Fruit fly (Drosophila melanogaster) whole organism, embryonic: Measurements from ENCODE around the gene CG5909.

Experiments
- ATbp ChIP-seq: fragments of 200-800 bp; sonication (Bioruptor generic); optimal IDR thresholded peaks from 2 replicates; lab custom pipeline; 2017; ENCODE audit warnings: missing biosample characterization, mild to moderate bottlenecking, missing genetic modification characterization, missing genetic modification reagents
- Adf1 ChIP-seq: fragments of 200-800 bp; sonication (Bioruptor generic); IDR thresholded peaks from 2 replicates; pipeline ENCODE4 v1.3.6; 2022; ENCODE audit warnings: missing biosample characterization, missing genetic modification characterization
- Asciz ChIP-seq: fragments of 200-800 bp; sonication (Bioruptor generic); optimal IDR thresholded peaks from 2 replicates; lab custom pipeline; 2017; ENCODE audit warnings: missing biosample characterization, mild to moderate bottlenecking, missing genetic modification characterization, missing genetic modification reagents
- CG11695 ChIP-seq: fragments of 200-800 bp; sonication (Bioruptor generic); IDR thresholded peaks from 3 replicates; pipeline ENCODE4 v1.3.6; 2022; ENCODE audit warnings: missing biosample characterization, missing genetic modification characterization
- CG12299 ChIP-seq: fragments of 200-800 bp; sonication (Bioruptor generic); optimal IDR thresholded peaks from 2 replicates; lab custom pipeline; 2018; ENCODE audit warnings: missing biosample characterization, mild to moderate bottlenecking, missing genetic modification characterization
- CG1603 ChIP-seq: fragments of 200-800 bp; sonication (Bioruptor generic); optimal IDR thresholded peaks from 2 replicates; lab custom pipeline; 2019; ENCODE audit warnings: missing biosample characterization, mild to moderate bottlenecking, missing genetic modification characterization, moderate library complexity
- CG2678 ChIP-seq: fragments of 200-800 bp; sonication (Bioruptor generic); optimal IDR thresholded peaks from 3 replicates; lab custom pipeline; 2019; ENCODE audit warnings: missing biosample characterization, mild to moderate bottlenecking, missing genetic modification characterization, moderate library complexity
- CG4404 ChIP-seq: fragments of 200-800 bp; sonication (Bioruptor generic); IDR thresholded peaks from 2 replicates; pipeline ENCODE4 v1.3.6; 2022; ENCODE audit warnings: missing biosample characterization, missing genetic modification characterization
- CG6654 ChIP-seq: fragments of 200-800 bp; sonication (Bioruptor generic); optimal IDR thresholded peaks from 2 replicates; lab custom pipeline; 2017; ENCODE audit warnings: missing biosample characterization, mild to moderate bottlenecking, missing genetic modification characterization
- CG9437 ChIP-seq: fragments of 200-800 bp; sonication (Bioruptor generic); optimal IDR thresholded peaks from 2 replicates; lab custom pipeline; 2018; ENCODE audit warnings: missing biosample characterization, mild to moderate bottlenecking, missing genetic modification characterization
- CG9609 ChIP-seq: fragments of 200-800 bp; sonication (Bioruptor generic); optimal IDR thresholded peaks from 3 replicates; lab custom pipeline; 2016; ENCODE audit warnings: missing biosample characterization, missing genetic modification characterization
- Chrac-16 ChIP-seq: fragments of 200-800 bp; sonication (Bioruptor generic); optimal IDR thresholded peaks from 3 replicates; lab custom pipeline; 2016; ENCODE audit warnings: missing biosample characterization, missing genetic modification characterization
- Deaf1 ChIP-seq: fragments of 200-800 bp; optimal IDR thresholded peaks from 3 replicates; lab custom pipeline; 2019; ENCODE audit warnings: missing biosample characterization, mild to moderate bottlenecking, missing genetic modification characterization, moderate library complexity
- H15 ChIP-seq: fragments of 200-800 bp; sonication (Bioruptor generic); IDR thresholded peaks from 3 replicates; pipeline ENCODE4 v1.3.6; 2022; ENCODE audit warnings: missing biosample characterization, missing genetic modification characterization
- HHEX ChIP-seq: fragments of 200-800 bp; sonication (Bioruptor generic); optimal IDR thresholded peaks from 3 replicates; lab custom pipeline; 2017; ENCODE audit warnings: missing biosample characterization, mild to moderate bottlenecking, missing genetic modification characterization, missing genetic modification reagents
- Hey ChIP-seq: fragments of 200-800 bp; sonication (Bioruptor generic); optimal IDR thresholded peaks from 3 replicates; lab custom pipeline; 2018; ENCODE audit warnings: missing biosample characterization, mild to moderate bottlenecking, missing genetic modification characterization
- Lpt ChIP-seq: fragments of >200 bp; optimal IDR thresholded peaks from 2 replicates; lab custom pipeline; 2018; ENCODE audit warnings: missing biosample characterization, missing genetic modification characterization
- Med ChIP-seq: fragments of 200-800 bp; sonication (Bioruptor generic); peaks from one replicate; lab custom pipeline; 2016; ENCODE audit warnings: missing biosample characterization, missing genetic modification characterization, mild to moderate bottlenecking, inconsistent platforms, moderate library complexity
- NC2α ChIP-seq: fragments of 200-800 bp; sonication (Bioruptor generic); optimal IDR thresholded peaks from 2 replicates; lab custom pipeline; 2016; ENCODE audit warnings: missing biosample characterization, missing genetic modification characterization
- PHDP ChIP-seq: fragments of 200-800 bp; sonication (Bioruptor generic); optimal IDR thresholded peaks from 3 replicates; lab custom pipeline; 2018; ENCODE audit warnings: missing biosample characterization, mild to moderate bottlenecking, missing genetic modification characterization, moderate library complexity
- Six4 ChIP-seq: fragments of 200-800 bp; sonication (Bioruptor generic); optimal IDR thresholded peaks from 2 replicates; lab custom pipeline; 2016; ENCODE audit warnings: missing biosample characterization, missing genetic modification characterization
- Stat92E ChIP-seq, 3 experiments: fragments of >200 bp in 2 of 3; fragments of 200-800 bp in 1 of 3; sonication (Bioruptor generic) in 1 of 3; optimal IDR thresholded peaks; 2 replicates each; lab custom pipeline; 2017 to 2019; ENCODE audit warnings: missing biosample characterization in 3 of 3, missing genetic modification characterization in 3 of 3, mild to moderate bottlenecking in 1 of 3, moderate library complexity in 1 of 3
- bab2 ChIP-seq: fragments of 200-800 bp; sonication (Bioruptor generic); optimal IDR thresholded peaks from 2 replicates; lab custom pipeline; 2016; ENCODE audit warnings: missing biosample characterization, missing genetic modification characterization
- br ChIP-seq: fragments of >200 bp; optimal IDR thresholded peaks from 2 replicates; lab custom pipeline; 2017
- bsh ChIP-seq, 2 experiments: fragments of 200-800 bp; sonication (Bioruptor generic); optimal IDR thresholded peaks; 2 replicates each; lab custom pipeline; 2017 to 2018; ENCODE audit warnings: mild to moderate bottlenecking in 2 of 2, missing biosample characterization in 2 of 2, missing genetic modification characterization in 2 of 2, moderate library complexity in 1 of 2
- ci ChIP-seq: fragments of 200-800 bp; sonication (Bioruptor generic); IDR thresholded peaks from 3 replicates; pipeline ENCODE4 v1.3.6; 2022; ENCODE audit warnings: missing biosample characterization, missing genetic modification characterization
- cwo ChIP-seq: fragments of 200-800 bp; sonication (Bioruptor generic); optimal IDR thresholded peaks from 3 replicates; lab custom pipeline; 2017; ENCODE audit warnings: missing biosample characterization, missing genetic modification characterization, mild to moderate bottlenecking, moderate library complexity, missing genetic modification reagents
- da ChIP-seq: fragments of 200-800 bp; sonication (Bioruptor generic); optimal IDR thresholded peaks from 2 replicates; lab custom pipeline; 2016; ENCODE audit warnings: missing biosample characterization, missing genetic modification characterization
- dpn ChIP-seq, 2 experiments: fragments of 200-800 bp; sonication (Bioruptor generic); optimal IDR thresholded peaks; 3 replicates each; lab custom pipeline; 2016; ENCODE audit warnings: missing biosample characterization in 2 of 2, missing genetic modification characterization in 2 of 2
- fru ChIP-seq: fragments of >200 bp; optimal IDR thresholded peaks from 2 replicates; lab custom pipeline; 2017
- gsb ChIP-seq: fragments of 200-800 bp; sonication (Bioruptor generic); IDR thresholded peaks from 2 replicates; pipeline ENCODE4 v1.3.6; 2022; ENCODE audit warnings: missing biosample characterization, missing genetic modification characterization
- gsb-n ChIP-seq: fragments of 200-800 bp; sonication (Bioruptor generic); optimal IDR thresholded peaks from 3 replicates; lab custom pipeline; 2018; ENCODE audit warnings: missing biosample characterization, mild to moderate bottlenecking, missing genetic modification characterization
- gt ChIP-seq: fragments of 200-800 bp; sonication (Bioruptor generic); IDR thresholded peaks from 2 replicates; pipeline ENCODE4 v1.3.6; 2022; ENCODE audit warnings: missing biosample characterization, missing genetic modification characterization
- hbn ChIP-seq: fragments of 200-800 bp; sonication (Bioruptor generic); IDR thresholded peaks from 2 replicates; pipeline ENCODE4 v1.3.6; 2022; ENCODE audit warnings: missing biosample characterization, missing genetic modification characterization; ENCODE audit not compliant: partially characterized antibody
- kni ChIP-seq: fragments of 200-800 bp; sonication (Bioruptor generic); optimal IDR thresholded peaks from 3 replicates; lab custom pipeline; 2017; ENCODE audit warnings: mild to moderate bottlenecking, missing biosample characterization, missing genetic modification reagents, missing genetic modification characterization
- lmd ChIP-seq: fragments of 200-800 bp; sonication (Bioruptor generic); IDR thresholded peaks from 2 replicates; pipeline ENCODE4 v1.3.6; 2022; ENCODE audit warnings: missing biosample characterization, missing genetic modification characterization
- nmo ChIP-seq: fragments of 200-800 bp; sonication (Bioruptor generic); optimal IDR thresholded peaks from 2 replicates; lab custom pipeline; 2018; ENCODE audit warnings: missing biosample characterization, mild to moderate bottlenecking, missing genetic modification characterization, moderate library complexity
- nom ChIP-seq: fragments of 200-800 bp; sonication (Bioruptor generic); optimal IDR thresholded peaks from 2 replicates; lab custom pipeline; 2017; ENCODE audit warnings: missing biosample characterization, missing genetic modification characterization, mild to moderate bottlenecking, moderate library complexity, missing genetic modification reagents
- psq ChIP-seq: fragments of 200-800 bp; sonication (Bioruptor generic); optimal IDR thresholded peaks from 2 replicates; lab custom pipeline; 2017; ENCODE audit warnings: missing biosample characterization, missing genetic modification characterization
- sens ChIP-seq: fragments of 200-800 bp; sonication (Bioruptor generic); peaks from one replicate; lab custom pipeline; 2016; ENCODE audit warnings: missing biosample characterization, missing genetic modification characterization
- tup ChIP-seq: fragments of 200-800 bp; sonication (Bioruptor generic); optimal IDR thresholded peaks from 2 replicates; lab custom pipeline; 2016; ENCODE audit warnings: missing biosample characterization, mild to moderate bottlenecking, missing genetic modification characterization, moderate library complexity
- unpg ChIP-seq: fragments of 200-800 bp; sonication (Bioruptor generic); optimal IDR thresholded peaks from 3 replicates; lab custom pipeline; 2018; ENCODE audit warnings: missing biosample characterization, mild to moderate bottlenecking, missing genetic modification characterization, moderate library complexity
- vvl ChIP-seq: fragments of 200-800 bp; sonication (Bioruptor generic); IDR thresholded peaks from 2 replicates; pipeline ENCODE4 v1.3.6; 2022; ENCODE audit warnings: missing biosample characterization, missing genetic modification characterization

Gene CG5909

DNA sequence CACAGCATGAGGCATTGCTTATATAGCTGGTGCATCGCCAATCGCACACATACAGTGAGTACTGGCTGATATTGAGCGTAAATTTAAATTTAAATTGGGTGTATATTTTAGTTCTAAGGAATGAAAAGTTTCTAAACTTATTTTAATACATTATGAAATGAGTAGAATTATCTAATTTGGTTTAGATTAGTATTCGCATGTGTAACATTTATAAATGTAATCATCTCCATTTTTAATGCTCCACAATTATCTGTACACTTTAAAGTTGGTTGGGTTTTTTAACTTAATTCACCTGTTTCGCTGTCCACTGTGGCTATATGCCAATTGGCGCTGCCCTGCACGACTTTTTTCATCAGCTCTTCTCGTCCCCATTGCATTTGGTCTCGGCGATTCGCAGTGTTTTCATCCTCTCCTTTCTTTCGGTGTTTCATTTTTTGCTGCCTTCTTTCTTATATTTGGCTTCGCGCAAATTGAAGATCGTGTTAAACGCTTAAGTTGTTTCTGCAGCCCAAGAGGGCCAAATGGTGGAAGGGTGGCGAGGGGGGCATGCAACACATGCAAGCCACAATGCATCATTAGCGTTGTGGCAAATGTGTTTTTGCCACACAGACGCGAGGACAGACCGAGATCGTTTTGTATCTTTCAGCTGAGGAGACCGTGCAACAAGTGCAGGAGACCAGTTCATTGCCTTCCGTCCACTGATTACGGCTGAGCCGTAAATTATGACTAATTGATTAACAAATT is 40.8 kb downstream of the CG5909 start (continued):
- TF ChIP-seq Adf1 (no peak), bsh (GFP tag; optimal IDR thresholded peaks at IDR 0.05; lab: Kevin White, UChicago) (peak in 1 of 2 experiments; percentile 72), Lpt (GFP tag; lab: Kevin White, UChicago) (no peak), dpn (GFP tag; optimal IDR thresholded peaks at IDR 0.05; lab: Kevin White, UChicago) (no peak), br (lab: Kevin White, UChicago) (no peak), CG12299 (tag; lab: Kevin White, UChicago) (no peak), CG9437 (GFP tag; lab: Kevin White, UChicago) (no peak), Chrac-16 (GFP tag; lab: Kevin White, UChicago) (no peak), bab2 (GFP tag; lab: Kevin White, UChicago) (no peak), cwo (GFP tag; lab: Kevin White, UChicago) (no peak), nom (GFP tag; lab: Kevin White, UChicago) (peak; percentile 68), gsb (GFP tag; lab: Robert Waterston, UW) (no peak), Six4 (GFP tag; lab: Kevin White, UChicago) (no peak)

DNA sequence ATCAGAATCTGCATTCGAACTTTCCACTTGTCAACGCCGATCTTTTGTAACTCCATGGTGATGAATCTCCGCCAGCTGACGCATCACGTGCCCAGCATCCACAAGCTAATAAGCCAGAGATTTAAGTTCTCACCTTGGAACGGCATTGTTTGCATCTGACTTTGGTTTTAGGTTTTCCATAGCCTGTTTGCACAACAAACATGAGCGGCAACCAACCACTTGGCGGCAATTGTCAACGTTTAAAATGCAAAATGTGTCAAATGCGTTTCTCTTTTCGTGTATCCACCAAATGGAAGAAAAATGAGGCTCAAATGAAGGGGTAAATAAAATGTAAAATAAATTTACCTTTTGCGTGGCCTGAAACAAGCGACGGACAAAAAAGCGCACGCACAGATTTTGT is 41.4 kb downstream of the CG5909 start:
- peak in 1 of 2 experiments; percentile 12 for TF ChIP-seq bsh (GFP tag; optimal IDR thresholded peaks at IDR 0.05; lab: Kevin White, UChicago)
- peak; percentile 16 for TF ChIP-seq Asciz
- TF ChIP-seq ATbp (GFP tag; lab: Kevin White, UChicago): peak; percentile 18
- TF ChIP-seq CG11695: no peak
- TF ChIP-seq vvl (GFP tag; lab: Robert Waterston, UW): peak; percentile 11; the same call in 1 of the 2 replicates
- 0 out of 3 replicates have a peak, but pooled peaks have one; percentile 8 for TF ChIP-seq ci (GFP tag; lab: Robert Waterston, UW)
- peak; percentile 3 for TF ChIP-seq CG1603
- no peak for TF ChIP-seq PHDP (tag; lab: Kevin White, UChicago)
- TF ChIP-seq da (GFP tag; lab: Kevin White, UChicago): no peak
- peak; percentile 61 for TF ChIP-seq sens (GFP tag; lab: Kevin White, UChicago)
- peak; percentile 8 for TF ChIP-seq CG2678 (tag; lab: Kevin White, UChicago)
- peak; percentile 58 for TF ChIP-seq Med
- peak; percentile 15 for TF ChIP-seq kni

DNA sequence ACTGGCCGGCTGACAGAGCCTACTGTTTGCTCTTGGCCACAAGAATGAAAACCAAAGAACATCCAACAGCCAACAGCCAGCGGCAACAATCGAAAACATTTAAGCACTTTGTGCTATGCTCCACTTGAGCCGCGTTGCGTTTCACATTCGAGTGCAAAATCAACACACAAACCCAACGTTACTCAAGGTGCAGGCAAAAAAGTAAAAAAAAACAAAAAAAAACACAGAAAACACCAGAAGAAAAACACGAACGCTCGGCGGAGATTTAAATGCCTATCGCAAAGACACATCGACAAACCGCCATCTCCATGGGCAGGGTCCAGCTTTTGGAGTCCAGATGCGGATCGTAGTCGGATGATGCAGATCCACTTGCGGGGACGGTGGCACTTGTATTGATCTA is 42.9 kb downstream of the CG5909 start:
- TF ChIP-seq CG4404 (GFP tag; lab: Robert Waterston, UW) (no peak), gt (no peak), lmd (GFP tag; lab: Robert Waterston, UW) (no peak), unpg (no peak), CG9609 (GFP tag; lab: Kevin White, UChicago) (no peak), Chrac-16 (GFP tag; lab: Kevin White, UChicago) (no peak), tup (GFP tag; lab: Kevin White, UChicago) (no peak), H15 (GFP tag; lab: Robert Waterston, UW) (no peak), Stat92E (GFP tag; optimal IDR thresholded peaks at IDR 0.05; lab: Kevin White, UChicago) (no peak), Hey (tag; lab: Kevin White, UChicago) (no peak), nmo (no peak), gsb-n (tag; lab: Kevin White, UChicago) (no peak), CG6654 (no peak), fru (no peak), HHEX (GFP tag; lab: Kevin White, UChicago) (no peak), psq (GFP tag; lab: Kevin White, UChicago) (no peak), Deaf1 (tag; lab: Kevin White, UChicago) (no peak), ci (GFP tag; lab: Robert Waterston, UW) (no peak), NC2α (GFP tag; lab: Kevin White, UChicago) (no peak), hbn (no peak)
- TF ChIP-seq, all 482 proteins: peak for 0
